Worm (Caenorhabditis elegans): ENCODE measurements around the gene Y66D12A.6.

DNA sequence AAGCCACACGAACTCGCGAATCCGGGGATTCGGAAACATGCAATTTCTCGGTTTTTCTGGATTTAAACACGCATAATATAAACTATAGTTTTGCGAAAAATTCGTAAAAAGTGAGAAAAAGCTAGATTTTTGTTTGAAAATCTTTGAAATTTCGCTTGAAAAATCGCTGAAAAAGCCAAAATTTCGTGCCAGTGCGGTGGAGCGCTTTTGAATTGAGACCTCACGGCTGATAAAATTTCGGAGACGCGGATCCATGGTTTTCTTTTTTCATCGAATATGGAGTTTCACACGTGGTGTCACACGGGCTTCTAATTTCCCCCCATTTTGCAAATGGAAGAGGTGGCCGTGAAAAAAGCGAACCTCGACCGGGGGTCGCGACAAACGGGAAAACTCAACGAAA is 9.1 kb upstream of the Y66D12A.6 start:
- TF ChIP-seq ceh-19 (GFP tag; optimal IDR thresholded peaks at IDR 0.05) = no peak
- no peak for TF ChIP-seq unc-42 (tag; optimal IDR thresholded peaks at IDR 0.05)
- no peak for TF ChIP-seq tbx-2 (tag; optimal IDR thresholded peaks at IDR 0.05)

Measured in whole organism, late embryonic.